Fruit fly (Drosophila melanogaster): ENCODE results near the gene Rbcn-3A.
A peak's percentile ranks its signal among the peaks of the same experiment; 100 is the strongest.

Gene Rbcn-3A

dm6 chrX:6224225-6225190 is 30.8 kb downstream of the Rbcn-3A start, which contains the start of gene sqh (continued):
- TF ChIP-seq Atf6 (GFP tag; IDR thresholded peaks at IDR 0.05) (peak; percentile 94), ham (GFP tag; IDR thresholded peaks at IDR 0.05) (peak; percentile 72), dati (GFP tag; IDR thresholded peaks at IDR 0.05) (peak; percentile 26; the same call in 1 of the 2 replicates), sima (GFP tag; optimal IDR thresholded peaks at IDR 0.05) (no peak), nmo (GFP tag; optimal IDR thresholded peaks at IDR 0.05) (peak; percentile 92), bbx (GFP tag; IDR thresholded peaks at IDR 0.05; ENCODE audit: partially characterized antibody) (no peak), CG14860 (GFP tag; IDR thresholded peaks at IDR 0.05; ENCODE audit: partially characterized antibody) (no peak), Opbp (GFP tag; IDR thresholded peaks at IDR 0.05; ENCODE audit: partially characterized antibody) (no peak), az2 (GFP tag; optimal IDR thresholded peaks at IDR 0.05) (peak; percentile 85), CG11560 (tag; IDR thresholded peaks at IDR 0.05) (peak; percentile 82; the same call in 2 of the 3 replicates), h (optimal IDR thresholded peaks at IDR 0.05) (no peak), Sry-β (GFP tag; optimal IDR thresholded peaks at IDR 0.05) (peak; percentile 28), CG14965 (GFP tag; optimal IDR thresholded peaks at IDR 0.05; ENCODE audit: borderline replicate concordance) (no peak), NC2β (GFP tag; optimal IDR thresholded peaks at IDR 0.05) (no peak), Atf-2 (GFP tag; optimal IDR thresholded peaks at IDR 0.05) (peak; percentile 24), tx (GFP tag; optimal IDR thresholded peaks at IDR 0.05) (peak; percentile 3), z (GFP tag; IDR thresholded peaks at IDR 0.05) (peak; percentile 93), tgo (GFP tag; IDR thresholded peaks at IDR 0.05) (peak; percentile 91), CG18764 (GFP tag; optimal IDR thresholded peaks at IDR 0.05) (peak; percentile 50), CG17802 (tag; optimal IDR thresholded peaks at IDR 0.05) (peak; percentile 38), ems (GFP tag; optimal IDR thresholded peaks at IDR 0.05) (peak; percentile 60), CG12942 (GFP tag; optimal IDR thresholded peaks at IDR 0.05) (peak; percentile 78), Hey (tag; optimal IDR thresholded peaks at IDR 0.05) (no peak), Hr78 (GFP tag; optimal IDR thresholded peaks at IDR 0.05) (peak in 1 of 2 experiments; percentile 72), CG10431 (GFP tag; optimal IDR thresholded peaks at IDR 0.05) (peak; percentile 75), CG13624 (GFP tag; optimal IDR thresholded peaks at IDR 0.05) (peak; percentile 37), CG17359 (tag; optimal IDR thresholded peaks at IDR 0.05) (peak; percentile 82), Dbx (GFP tag; IDR thresholded peaks at IDR 0.05) (peak; percentile 92), CG1832 (GFP tag; optimal IDR thresholded peaks at IDR 0.05) (no peak), ash1 (GFP tag; optimal IDR thresholded peaks at IDR 0.05) (no peak), CG14710 (tag; optimal IDR thresholded peaks at IDR 0.05) (peak; percentile 71), CG14014 (GFP tag; IDR thresholded peaks at IDR 0.05) (peak; percentile 88), CHES-1-like (GFP tag; optimal IDR thresholded peaks at IDR 0.05) (no peak), CG31388 (GFP tag; optimal IDR thresholded peaks at IDR 0.05) (peak; percentile 72), nau (GFP tag; optimal IDR thresholded peaks at IDR 0.05) (peak; percentile 84), chn (GFP tag; optimal IDR thresholded peaks at IDR 0.05) (peak; percentile 69), bcd (GFP tag; optimal IDR thresholded peaks at IDR 0.05) (peak; percentile 92), her (GFP tag; optimal IDR thresholded peaks at IDR 0.05) (no peak), peb (GFP tag; IDR thresholded peaks at IDR 0.05) (peak; percentile 65), CG17829 (tag; optimal IDR thresholded peaks at IDR 0.05) (peak; percentile 83), ERR (GFP tag; optimal IDR thresholded peaks at IDR 0.05) (no peak), CG34224 (GFP tag; IDR thresholded peaks at IDR 0.05; ENCODE audit: partially characterized antibody) (peak; percentile 29; the same call in 2 of the 3 replicates), CG8281 (tag; optimal IDR thresholded peaks at IDR 0.05) (peak; percentile 79), CG12769 (tag; optimal IDR thresholded peaks at IDR 0.05) (no peak), H2.0 (GFP tag; IDR thresholded peaks at IDR 0.05) (peak; percentile 84), sd (tag; optimal IDR thresholded peaks at IDR 0.05) (peak; percentile 86), Mes4 (GFP tag; optimal IDR thresholded peaks at IDR 0.05) (peak; percentile 3), amos (GFP tag; IDR thresholded peaks at IDR 0.05; ENCODE audit: partially characterized antibody) (peak; percentile 8; the same call in 1 of the 2 replicates)
